Fruit fly (Drosophila melanogaster) whole organism, embryonic: ENCODE data around the gene CG4382.

Source experiments
- ATbp ChIP-seq: fragments of 200-800 bp; sonication (Bioruptor generic); optimal IDR thresholded peaks from 2 replicates; lab custom pipeline; 2017; ENCODE audit warnings: missing biosample characterization, mild to moderate bottlenecking, missing genetic modification characterization, missing genetic modification reagents
- Blimp-1 ChIP-seq: fragments of 200-800 bp; sonication (Bioruptor generic); optimal IDR thresholded peaks from 3 replicates; lab custom pipeline; 2018; ENCODE audit warnings: missing biosample characterization, missing genetic modification characterization, mild to moderate bottlenecking, moderate library complexity, missing genetic modification reagents
- CG10431 ChIP-seq: fragments of 200-800 bp; sonication (Bioruptor generic); optimal IDR thresholded peaks from 3 replicates; lab custom pipeline; 2018; ENCODE audit warnings: missing biosample characterization, mild to moderate bottlenecking, missing genetic modification characterization
- CG10462 ChIP-seq: fragments of 200-800 bp; sonication (Bioruptor generic); optimal IDR thresholded peaks from 2 replicates; lab custom pipeline; 2016; ENCODE audit warnings: missing biosample characterization, missing genetic modification characterization
- CG11085 ChIP-seq: fragments of 200-800 bp; sonication (Bioruptor generic); IDR thresholded peaks from 2 replicates; pipeline ENCODE4 v1.3.6; 2022; ENCODE audit warnings: missing biosample characterization, missing genetic modification characterization
- CG11456 ChIP-seq: fragments of 200-800 bp; sonication (Bioruptor generic); IDR thresholded peaks from 3 replicates; pipeline ENCODE4 v1.3.6; 2022; ENCODE audit warnings: missing biosample characterization, missing genetic modification characterization
- CG11723 ChIP-seq: fragments of 200-800 bp; sonication (Bioruptor generic); optimal IDR thresholded peaks from 2 replicates; lab custom pipeline; 2017; ENCODE audit warnings: missing biosample characterization, mild to moderate bottlenecking, missing genetic modification characterization
- CG13123 ChIP-seq: fragments of 200-800 bp; sonication (Bioruptor generic); optimal IDR thresholded peaks from 2 replicates; lab custom pipeline; 2016; ENCODE audit warnings: missing biosample characterization, missing genetic modification characterization
- CG13624 ChIP-seq: fragments of 200-800 bp; sonication (Bioruptor generic); optimal IDR thresholded peaks from 2 replicates; lab custom pipeline; 2016; ENCODE audit warnings: missing biosample characterization, missing genetic modification characterization
- CG17361 ChIP-seq: fragments of 200-800 bp; sonication (Bioruptor generic); IDR thresholded peaks from 3 replicates; pipeline ENCODE4 v1.3.6; 2022; ENCODE audit warnings: missing biosample characterization, missing genetic modification characterization
- CG1832 ChIP-seq: fragments of 200-800 bp; sonication (Bioruptor generic); optimal IDR thresholded peaks from 2 replicates; lab custom pipeline; 2017; ENCODE audit warnings: missing biosample characterization, mild to moderate bottlenecking, missing genetic modification characterization, inconsistent platforms
- CG30020 ChIP-seq: fragments of 200-800 bp; optimal IDR thresholded peaks from 2 replicates; lab custom pipeline; 2019; ENCODE audit warnings: missing biosample characterization, mild to moderate bottlenecking, missing genetic modification characterization, moderate library complexity
- CG3065 ChIP-seq: fragments of 200-800 bp; sonication (Bioruptor generic); optimal IDR thresholded peaks from 2 replicates; lab custom pipeline; 2016; ENCODE audit warnings: missing biosample characterization, missing genetic modification characterization
- CG32532 ChIP-seq: fragments of 200-800 bp; sonication (Bioruptor generic); IDR thresholded peaks from 2 replicates; pipeline ENCODE4 v1.3.6; 2022; ENCODE audit warnings: missing biosample characterization, missing genetic modification characterization
- CG33213 ChIP-seq: fragments of 200-800 bp; sonication (Bioruptor generic); optimal IDR thresholded peaks from 3 replicates; lab custom pipeline; 2016; ENCODE audit warnings: missing biosample characterization, missing genetic modification characterization
- CG3407 ChIP-seq: fragments of 200-800 bp; sonication (Bioruptor generic); optimal IDR thresholded peaks from 2 replicates; lab custom pipeline; 2018; ENCODE audit warnings: missing biosample characterization, mild to moderate bottlenecking, missing genetic modification characterization
- CG3726 ChIP-seq: fragments of 200-800 bp; sonication (Bioruptor generic); IDR thresholded peaks from 3 replicates; pipeline ENCODE4, ENCODE4 v1.3.6; 2022; ENCODE audit warnings: missing biosample characterization, missing genetic modification characterization
- CG42726 ChIP-seq: fragments of 200-800 bp; sonication (Bioruptor generic); IDR thresholded peaks from 2 replicates; pipeline ENCODE4 v1.3.6; 2022; ENCODE audit warnings: missing biosample characterization, missing genetic modification characterization; ENCODE audit not compliant: partially characterized antibody
- CG4617 ChIP-seq: fragments of 200-800 bp; sonication (Bioruptor generic); optimal IDR thresholded peaks from 3 replicates; lab custom pipeline; 2016; ENCODE audit warnings: missing biosample characterization, missing genetic modification characterization, borderline replicate concordance
- CG5953 ChIP-seq: fragments of 200-800 bp; sonication (Bioruptor generic); IDR thresholded peaks from 2 replicates; pipeline ENCODE4 v1.3.6; 2022; ENCODE audit warnings: missing biosample characterization, missing genetic modification characterization
- CG7786 ChIP-seq: fragments of 200-800 bp; sonication (Bioruptor generic); optimal IDR thresholded peaks from 2 replicates; lab custom pipeline; 2016; ENCODE audit warnings: missing biosample characterization, missing genetic modification characterization
- CG7987 ChIP-seq: fragments of 200-800 bp; sonication (Bioruptor generic); optimal IDR thresholded peaks from 2 replicates; lab custom pipeline; 2018; ENCODE audit warnings: missing biosample characterization, mild to moderate bottlenecking, missing genetic modification characterization, moderate library complexity
- CG9876 ChIP-seq: fragments of 200-800 bp; sonication (Bioruptor generic); optimal IDR thresholded peaks from 2 replicates; lab custom pipeline; 2016; ENCODE audit warnings: missing biosample characterization, missing genetic modification characterization
- CkIIα-i1 ChIP-seq: fragments of 200-800 bp; sonication (Bioruptor generic); IDR thresholded peaks from 2 replicates; pipeline ENCODE4 v1.3.6; 2022; ENCODE audit warnings: missing biosample characterization, missing genetic modification characterization
- Dll ChIP-seq: fragments of 200-800 bp; sonication (Bioruptor generic); IDR thresholded peaks from 4 replicates; pipeline ENCODE4 v1.3.6; 2022; ENCODE audit warnings: missing biosample characterization, missing genetic modification characterization; ENCODE audit not compliant: partially characterized antibody
- Doc3 ChIP-seq: fragments of 200-800 bp; sonication (Bioruptor generic); IDR thresholded peaks from 3 replicates; pipeline ENCODE4 v1.3.6; 2022; ENCODE audit warnings: missing biosample characterization, missing genetic modification characterization; ENCODE audit not compliant: partially characterized antibody
- Fer3 ChIP-seq: fragments of 200-800 bp; sonication (Bioruptor generic); optimal IDR thresholded peaks from 2 replicates; lab custom pipeline; 2018; ENCODE audit warnings: missing biosample characterization, mild to moderate bottlenecking, missing genetic modification characterization, moderate library complexity
- H2.0 ChIP-seq: fragments of 200-800 bp; sonication (Bioruptor generic); IDR thresholded peaks from 2 replicates; pipeline ENCODE4 v1.3.6; 2022; ENCODE audit warnings: missing biosample characterization, missing genetic modification characterization
- Hand ChIP-seq: fragments of 200-800 bp; sonication (Bioruptor generic); optimal IDR thresholded peaks from 2 replicates; lab custom pipeline; 2017; ENCODE audit warnings: mild to moderate bottlenecking, missing biosample characterization, missing genetic modification reagents, missing genetic modification characterization
- Hmr ChIP-seq: fragments of 200-800 bp; sonication (Bioruptor generic); optimal IDR thresholded peaks from 3 replicates; lab custom pipeline; 2017; ENCODE audit warnings: mild to moderate bottlenecking, missing biosample characterization, missing genetic modification reagents, missing genetic modification characterization
- Lim3 ChIP-seq: fragments of 200-800 bp; sonication (Bioruptor generic); IDR thresholded peaks from 2 replicates; pipeline ENCODE4 v1.3.6; 2022; ENCODE audit warnings: missing biosample characterization, missing genetic modification characterization
- Max ChIP-seq: fragments of 200-800 bp; sonication (Bioruptor generic); optimal IDR thresholded peaks from 2 replicates; lab custom pipeline; 2016; ENCODE audit warnings: missing biosample characterization, mild to moderate bottlenecking, missing genetic modification characterization
- Nf-YA ChIP-seq: fragments of 200-800 bp; sonication (Bioruptor generic); IDR thresholded peaks from 2 replicates; pipeline ENCODE4 v1.3.6; 2022; ENCODE audit warnings: missing biosample characterization, missing genetic modification characterization
- Rfx ChIP-seq: fragments of 200-800 bp; sonication (Bioruptor generic); IDR thresholded peaks from 2 replicates; pipeline ENCODE4 v1.3.6; 2022; ENCODE audit warnings: missing biosample characterization, missing genetic modification characterization
- Xbp1 ChIP-seq: fragments of 200-800 bp; sonication (Bioruptor generic); optimal IDR thresholded peaks from 3 replicates; lab custom pipeline; 2016; ENCODE audit warnings: missing biosample characterization, mild to moderate bottlenecking, missing genetic modification characterization
- ara ChIP-seq: fragments of 200-800 bp; sonication (Bioruptor generic); IDR thresholded peaks from 2 replicates; pipeline ENCODE4 v1.3.6; 2022; ENCODE audit warnings: missing biosample characterization, missing genetic modification characterization
- ato ChIP-seq: fragments of 200-800 bp; sonication (Bioruptor generic); IDR thresholded peaks from 2 replicates; pipeline ENCODE4 v1.3.6; 2022; ENCODE audit warnings: missing biosample characterization, missing genetic modification characterization; ENCODE audit not compliant: partially characterized antibody
- corto ChIP-seq: fragments of 200-800 bp; sonication (Bioruptor generic); optimal IDR thresholded peaks from 2 replicates; lab custom pipeline; 2016; ENCODE audit warnings: missing biosample characterization, mild to moderate bottlenecking, missing genetic modification characterization, moderate library complexity
- crc ChIP-seq: fragments of 200-800 bp; sonication (Bioruptor generic); optimal IDR thresholded peaks from 2 replicates; lab custom pipeline; 2016; ENCODE audit warnings: missing biosample characterization, missing genetic modification characterization
- dpn ChIP-seq, 2 experiments: fragments of 200-800 bp; sonication (Bioruptor generic); optimal IDR thresholded peaks; 3 replicates each; lab custom pipeline; 2016; ENCODE audit warnings: missing biosample characterization in 2 of 2, missing genetic modification characterization in 2 of 2
- gro ChIP-seq: fragments of 200-800 bp; sonication (Bioruptor generic); optimal IDR thresholded peaks from 2 replicates; lab custom pipeline; 2016; ENCODE audit warnings: missing biosample characterization, missing genetic modification characterization
- gsb ChIP-seq: fragments of 200-800 bp; sonication (Bioruptor generic); IDR thresholded peaks from 2 replicates; pipeline ENCODE4 v1.3.6; 2022; ENCODE audit warnings: missing biosample characterization, missing genetic modification characterization
- h ChIP-seq: fragments of >200 bp; optimal IDR thresholded peaks from 2 replicates; lab custom pipeline; 2017
- kay ChIP-seq: fragments of 200-800 bp; sonication (Bioruptor generic); optimal IDR thresholded peaks from 2 replicates; lab custom pipeline; 2016; ENCODE audit warnings: missing biosample characterization, missing genetic modification characterization
- lbe ChIP-seq: fragments of 200-800 bp; sonication (Bioruptor generic); optimal IDR thresholded peaks from 2 replicates; lab custom pipeline; 2016; ENCODE audit warnings: missing biosample characterization, mild to moderate bottlenecking, missing genetic modification characterization
- otp ChIP-seq: fragments of 200-800 bp; sonication (Bioruptor generic); IDR thresholded peaks from 3 replicates; pipeline ENCODE4, ENCODE4 v1.3.6; 2022; ENCODE audit warnings: missing biosample characterization, missing genetic modification characterization
- seq ChIP-seq: fragments of 200-800 bp; sonication (Bioruptor generic); IDR thresholded peaks from 2 replicates; pipeline ENCODE4 v1.3.6; 2022; ENCODE audit warnings: missing biosample characterization, missing genetic modification characterization
- sim ChIP-seq: fragments of 200-800 bp; sonication (Bioruptor generic); IDR thresholded peaks from 2 replicates; pipeline ENCODE4 v1.3.6; 2022; ENCODE audit warnings: missing biosample characterization, missing genetic modification characterization
- ssp ChIP-seq: fragments of 200-800 bp; sonication (Bioruptor generic); IDR thresholded peaks from 2 replicates; pipeline ENCODE4 v1.3.6; 2022; ENCODE audit warnings: missing biosample characterization, missing genetic modification characterization
- tup ChIP-seq: fragments of 200-800 bp; sonication (Bioruptor generic); optimal IDR thresholded peaks from 2 replicates; lab custom pipeline; 2016; ENCODE audit warnings: missing biosample characterization, mild to moderate bottlenecking, missing genetic modification characterization, moderate library complexity
- wdn ChIP-seq: fragments of 200-800 bp; sonication (Bioruptor generic); IDR thresholded peaks from 2 replicates; pipeline ENCODE4 v1.3.6; 2022; ENCODE audit warnings: missing biosample characterization, missing genetic modification characterization
- wek ChIP-seq: fragments of 200-800 bp; sonication (Bioruptor generic); optimal IDR thresholded peaks from 3 replicates; lab custom pipeline; 2018; ENCODE audit warnings: missing biosample characterization, mild to moderate bottlenecking, missing genetic modification characterization, moderate library complexity

The CG4382 gene

DNA sequence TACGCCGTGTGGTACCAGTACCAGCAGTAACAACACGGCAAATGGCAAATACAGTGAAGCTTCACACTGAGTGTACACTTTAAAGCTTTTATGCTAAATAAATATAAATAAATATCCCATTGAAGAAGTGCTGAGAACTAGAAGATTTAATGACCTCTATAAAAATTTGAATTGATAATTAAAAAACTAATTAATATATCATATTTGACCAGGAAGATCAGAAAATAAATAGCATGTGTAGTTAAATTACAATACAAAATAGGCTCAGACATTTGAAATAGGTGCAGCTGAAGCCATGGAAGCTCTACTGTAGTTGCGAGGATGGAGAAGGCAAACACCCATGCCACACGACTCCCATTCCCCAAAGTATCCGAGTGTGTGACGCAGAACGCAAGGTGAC is 36.1 kb downstream of the CG4382 start (continued):
- TF ChIP-seq lbe (GFP tag; lab: Kevin White, UChicago) (no peak), ato (GFP tag; lab: Robert Waterston, UW) (no peak), H2.0 (GFP tag; lab: Robert Waterston, UW) (no peak), CG1832 (GFP tag; lab: Kevin White, UChicago) (no peak), Fer3 (peak; percentile 49), wdn (GFP tag; lab: Robert Waterston, UW) (0 out of 2 replicates have a peak, but pooled peaks have one; percentile 18), Hand (GFP tag; lab: Kevin White, UChicago) (no peak), gro (GFP tag; lab: Kevin White, UChicago) (no peak), CG11456 (no peak), CG3065 (GFP tag; lab: Kevin White, UChicago) (no peak), CG10462 (GFP tag; lab: Kevin White, UChicago) (no peak), Xbp1 (GFP tag; lab: Kevin White, UChicago) (peak; percentile 51), Max (GFP tag; lab: Kevin White, UChicago) (no peak), gsb (no peak), CG13624 (GFP tag; lab: Kevin White, UChicago) (no peak), seq (GFP tag; lab: Robert Waterston, UW) (peak; percentile 39; the same call in 1 of the 2 replicates), CG10431 (GFP tag; lab: Kevin White, UChicago) (no peak), CG11085 (GFP tag; lab: Robert Waterston, UW) (no peak), CG7786 (GFP tag; lab: Kevin White, UChicago) (no peak), CG33213 (GFP tag; lab: Kevin White, UChicago) (no peak), ara (GFP tag; lab: Robert Waterston, UW) (no peak), wek (GFP tag; lab: Kevin White, UChicago) (no peak), tup (GFP tag; lab: Kevin White, UChicago) (no peak), Rfx (peak; percentile 32; the same call in 1 of the 2 replicates), crc (GFP tag; lab: Kevin White, UChicago) (no peak), Dll (GFP tag; lab: Robert Waterston, UW) (no peak), CG30020 (tag; lab: Kevin White, UChicago) (no peak), ssp (GFP tag; lab: Robert Waterston, UW) (no peak), dpn (GFP tag; optimal IDR thresholded peaks at IDR 0.05; lab: Kevin White, UChicago) (peak in 1 of 2 experiments; percentile 32), CG42726 (GFP tag; lab: Robert Waterston, UW) (no peak), CkIIα-i1 (GFP tag; lab: Robert Waterston, UW) (no peak), h (no peak), Hmr (GFP tag; lab: Kevin White, UChicago) (peak; percentile 63), CG17361 (GFP tag; lab: Robert Waterston, UW) (peak; percentile 64), Nf-YA (GFP tag; lab: Robert Waterston, UW) (peak; percentile 38; the same call in 1 of the 2 replicates), Doc3 (no peak), CG7987 (GFP tag; lab: Kevin White, UChicago) (no peak), kay (GFP tag; lab: Kevin White, UChicago) (no peak), CG4617 (GFP tag; lab: Kevin White, UChicago) (no peak), CG3407 (no peak), CG13123 (no peak), CG3726 (GFP tag; lab: Robert Waterston, UW) (no peak), Lim3 (GFP tag; lab: Robert Waterston, UW) (no peak), corto (GFP tag; lab: Kevin White, UChicago) (no peak), otp (GFP tag; lab: Robert Waterston, UW) (no peak), CG9876 (GFP tag; lab: Kevin White, UChicago) (no peak), CG32532 (GFP tag; lab: Robert Waterston, UW) (peak; percentile 28; the same call in 1 of the 2 replicates), CG5953 (no peak), CG11723 (no peak), sim (GFP tag; lab: Robert Waterston, UW) (no peak), Blimp-1 (GFP tag; lab: Kevin White, UChicago) (peak; percentile 50), ATbp (GFP tag; lab: Kevin White, UChicago) (peak; percentile 1)
